Fruit fly (Drosophila melanogaster) whole organism, pupa: Measurements from ENCODE around the gene betaTub65B.

ENCODE experiments used
- CG17806 ChIP-seq: fragments of 200-800 bp; sonication (Bioruptor generic); optimal IDR thresholded peaks from 2 replicates; lab custom pipeline; 2018; ENCODE audit warnings: missing biosample characterization, mild to moderate bottlenecking, missing genetic modification characterization, moderate library complexity
- CG8301 ChIP-seq: fragments of 200-800 bp; sonication (Bioruptor generic); optimal IDR thresholded peaks from 2 replicates; lab custom pipeline; 2018; ENCODE audit warnings: missing biosample characterization, mild to moderate bottlenecking, missing genetic modification characterization
- Pif1B ChIP-seq: fragments of 200-800 bp; sonication (Bioruptor generic); optimal IDR thresholded peaks from 3 replicates; lab custom pipeline; 2016; ENCODE audit warnings: missing biosample characterization, missing genetic modification characterization
- Snoo ChIP-seq: fragments of 200-800 bp; sonication (Bioruptor generic); optimal IDR thresholded peaks from 3 replicates; lab custom pipeline; 2017; ENCODE audit warnings: missing biosample characterization, mild to moderate bottlenecking, missing genetic modification characterization, inconsistent platforms
- fd96Ca ChIP-seq: fragments of 200-800 bp; sonication (Bioruptor generic); IDR thresholded peaks from 3 replicates; pipeline ENCODE4 v1.3.6; 2022; ENCODE audit warnings: missing biosample characterization, missing genetic modification characterization
- gl ChIP-seq: fragments of 200-800 bp; sonication (Bioruptor generic); optimal IDR thresholded peaks from 2 replicates; lab custom pipeline; 2018; ENCODE audit warnings: missing biosample characterization, mild to moderate bottlenecking, missing genetic modification characterization

dm6 chr3L:6550978-6551339, 20.4 kb downstream of the betaTub65B start:
- TF ChIP-seq CG17806 (tag; lab: Kevin White, UChicago) (no peak), Snoo (no peak), fd96Ca (no peak), CG8301 (no peak), Pif1B (GFP tag; lab: Kevin White, UChicago) (no peak), gl (tag; lab: Kevin White, UChicago) (no peak)
